Fruit fly (Drosophila melanogaster): ENCODE results near the gene CapaR.

CapaR gene

DNA sequence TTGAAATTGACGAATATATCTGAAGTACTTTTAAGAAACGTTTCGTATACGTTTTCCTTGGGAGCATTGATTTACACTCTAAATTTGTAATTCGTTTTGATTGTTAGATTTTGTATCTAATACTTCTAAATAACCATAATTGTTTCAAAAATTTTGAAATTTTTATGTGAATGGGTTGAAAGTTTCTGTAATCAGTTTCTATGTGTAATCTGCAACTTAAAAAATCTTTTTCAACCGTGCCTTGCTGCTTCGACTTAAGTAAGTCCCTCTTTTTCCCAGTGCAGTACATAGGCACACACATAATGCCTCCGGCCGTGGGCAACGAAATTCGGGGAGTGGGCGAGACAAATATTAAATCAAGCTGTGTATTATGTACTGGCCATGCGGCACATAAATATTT lies 23.4 kb upstream of the CapaR start (continued):
- no peak for TF ChIP-seq pan (optimal IDR thresholded peaks at IDR 0.05)
- peak in 1 of 2 experiments; percentile 42 for TF ChIP-seq pan (GFP tag; optimal IDR thresholded peaks at IDR 0.05 in 1 of 2, IDR thresholded peaks at IDR 0.05 in 1 of 2)
- no peak for TF ChIP-seq crp (GFP tag; optimal IDR thresholded peaks at IDR 0.05)
- no peak for TF ChIP-seq stc (GFP tag; IDR thresholded peaks at IDR 0.05)
- TF ChIP-seq phol (tag; optimal IDR thresholded peaks at IDR 0.05): peak; percentile 1
- TF ChIP-seq chn (GFP tag; optimal IDR thresholded peaks at IDR 0.05): peak; percentile 8
- no peak for TF ChIP-seq Adf1 (GFP tag; IDR thresholded peaks at IDR 0.05)
- no peak for TF ChIP-seq D (optimal IDR thresholded peaks at IDR 0.05)
- TF ChIP-seq D (GFP tag; optimal IDR thresholded peaks at IDR 0.05): peak; percentile 1
- no peak for TF ChIP-seq oc (tag; optimal IDR thresholded peaks at IDR 0.05)
- TF ChIP-seq tin (GFP tag; optimal IDR thresholded peaks at IDR 0.05): peak; percentile 13
- peak; percentile 6 for TF ChIP-seq CG4820 (GFP tag; optimal IDR thresholded peaks at IDR 0.05)
- peak; percentile 52 for TF ChIP-seq zf30C (GFP tag; optimal IDR thresholded peaks at IDR 0.05)
- TF ChIP-seq trem (tag; optimal IDR thresholded peaks at IDR 0.05): peak; percentile 12
- no peak for TF ChIP-seq H2.0 (GFP tag; IDR thresholded peaks at IDR 0.05)
- TF ChIP-seq CG33213 (GFP tag; optimal IDR thresholded peaks at IDR 0.05): peak; percentile 25
- TF ChIP-seq az2 (GFP tag; optimal IDR thresholded peaks at IDR 0.05): peak; percentile 26
- TF ChIP-seq CG43689 (GFP tag; IDR thresholded peaks at IDR 0.05): no peak
- TF ChIP-seq CG4424 (GFP tag; optimal IDR thresholded peaks at IDR 0.05): peak; percentile 15
- TF ChIP-seq Med (GFP tag): no peak
- TF ChIP-seq row (GFP tag; IDR thresholded peaks at IDR 0.05): peak; percentile 46
- TF ChIP-seq pzg (GFP tag; optimal IDR thresholded peaks at IDR 0.05): no peak
- no peak for TF ChIP-seq Deaf1 (tag; optimal IDR thresholded peaks at IDR 0.05)
- peak; percentile 5 for TF ChIP-seq nmo (GFP tag; optimal IDR thresholded peaks at IDR 0.05)
- TF ChIP-seq trh (GFP tag; optimal IDR thresholded peaks at IDR 0.05): no peak
- TF ChIP-seq eve (GFP tag; optimal IDR thresholded peaks at IDR 0.05): peak in 1 of 2 experiments; percentile 49
- TF ChIP-seq tup (GFP tag; optimal IDR thresholded peaks at IDR 0.05): no peak
- TF ChIP-seq Hmx (GFP tag; optimal IDR thresholded peaks at IDR 0.05): no peak
- no peak for TF ChIP-seq exex (tag; optimal IDR thresholded peaks at IDR 0.05)
- no peak for TF ChIP-seq CG8359 (GFP tag; optimal IDR thresholded peaks at IDR 0.05; ENCODE audit: borderline replicate concordance)
- no peak for TF ChIP-seq CG11560 (tag; IDR thresholded peaks at IDR 0.05)
- TF ChIP-seq BtbVII (GFP tag; optimal IDR thresholded peaks at IDR 0.05): no peak
- peak; percentile 34; the same call in 1 of the 2 replicates for TF ChIP-seq ara (GFP tag; IDR thresholded peaks at IDR 0.05)
- no peak for TF ChIP-seq lov (optimal IDR thresholded peaks at IDR 0.05)
- no peak for TF ChIP-seq lov (GFP tag; IDR thresholded peaks at IDR 0.05)
- TF ChIP-seq nerfin-2 (GFP tag; IDR thresholded peaks at IDR 0.05; ENCODE audit: partially characterized antibody): no peak
- peak; percentile 24 for TF ChIP-seq CG16863 (GFP tag; optimal IDR thresholded peaks at IDR 0.05)
- TF ChIP-seq CG32767 (GFP tag; IDR thresholded peaks at IDR 0.05): 0 out of 2 replicates have a peak, but pooled peaks have one; percentile 17
- no peak for TF ChIP-seq CG33557 (GFP tag; optimal IDR thresholded peaks at IDR 0.05)
- no peak for TF ChIP-seq CG3065 (GFP tag; optimal IDR thresholded peaks at IDR 0.05)
- peak in 1 of 2 experiments; percentile 14 for TF ChIP-seq chif (GFP tag; optimal IDR thresholded peaks at IDR 0.05)
- TF ChIP-seq pb (GFP tag; optimal IDR thresholded peaks at IDR 0.05): no peak
- peak; percentile 50 for TF ChIP-seq dmrt11E (tag; optimal IDR thresholded peaks at IDR 0.05)
- TF ChIP-seq shn (GFP tag; optimal IDR thresholded peaks at IDR 0.05): no peak
- TF ChIP-seq gem (tag; optimal IDR thresholded peaks at IDR 0.05): peak; percentile 40
- no peak for TF ChIP-seq eyg (GFP tag; optimal IDR thresholded peaks at IDR 0.05)
- TF ChIP-seq CG6272 (GFP tag; IDR thresholded peaks at IDR 0.05): no peak
- TF ChIP-seq cwo (GFP tag; optimal IDR thresholded peaks at IDR 0.05): no peak
- TF ChIP-seq CG14441 (GFP tag; IDR thresholded peaks at IDR 0.05): no peak
- no peak for TF ChIP-seq Elba2 (GFP tag; optimal IDR thresholded peaks at IDR 0.05)
- no peak for TF ChIP-seq dysf (GFP tag; IDR thresholded peaks at IDR 0.05)
- TF ChIP-seq toy (GFP tag; IDR thresholded peaks at IDR 0.05): no peak
- TF ChIP-seq her (GFP tag; optimal IDR thresholded peaks at IDR 0.05): no peak

All from whole organism, embryonic.